Worm (Caenorhabditis elegans): ENCODE measurements around the gene slr-2.

slr-2 gene

ce11 chrV:18129663-18130272, 42.8 kb downstream of the slr-2 start:
- TF ChIP-seq ceh-48 (tag; optimal IDR thresholded peaks at IDR 0.05) = peak; percentile 55

ce11 chrV:18131049-18131448, 44.1 kb downstream of the slr-2 start, which contains the start of gene Y37H2A.12:
Gene Y37H2A.12 (minus strand): TSS chrV:18131129.
- TF ChIP-seq ceh-9 (tag; optimal IDR thresholded peaks at IDR 0.05) = no peak
- TF ChIP-seq fkh-6 (tag; optimal IDR thresholded peaks at IDR 0.05) = no peak
- no peak for TF ChIP-seq pag-3 (tag; optimal IDR thresholded peaks at IDR 0.05; ENCODE audit: borderline replicate concordance)
- no peak for TF ChIP-seq pha-2 (tag; optimal IDR thresholded peaks at IDR 0.05)
- no peak for TF ChIP-seq ztf-16 (tag; optimal IDR thresholded peaks at IDR 0.05)
- TF ChIP-seq pax-1 (tag; optimal IDR thresholded peaks at IDR 0.05) = no peak
- no peak for TF ChIP-seq ets-4 (tag; optimal IDR thresholded peaks at IDR 0.05)
- no peak for TF ChIP-seq K09A11.1 (tag; optimal IDR thresholded peaks at IDR 0.05; ENCODE audit: insufficient read depth)
- TF ChIP-seq madf-2 (tag; optimal IDR thresholded peaks at IDR 0.05) = no peak
- no peak for TF ChIP-seq tbx-2 (tag; optimal IDR thresholded peaks at IDR 0.05)
- no peak for TF ChIP-seq unc-55 (GFP tag; optimal IDR thresholded peaks at IDR 0.05)

ce11 chrV:18133177-18133576, 46.3 kb downstream of the slr-2 start, which contains the start of gene Y37H2A.18:
Gene Y37H2A.18 (minus strand): TSS chrV:18133277.
- TF ChIP-seq pax-1 (tag; optimal IDR thresholded peaks at IDR 0.05) (no peak), sox-4 (tag; optimal IDR thresholded peaks at IDR 0.05) (no peak), ceh-22 (tag; optimal IDR thresholded peaks at IDR 0.05) (no peak), ttx-3 (tag; optimal IDR thresholded peaks at IDR 0.05) (no peak), eyg-1 (tag; optimal IDR thresholded peaks at IDR 0.05) (no peak), hlh-6 (tag; optimal IDR thresholded peaks at IDR 0.05) (no peak), ceh-31 (tag; optimal IDR thresholded peaks at IDR 0.05) (no peak), dve-1 (tag; optimal IDR thresholded peaks at IDR 0.05) (no peak), rnt-1 (tag; optimal IDR thresholded peaks at IDR 0.05) (no peak), elt-4 (tag; optimal IDR thresholded peaks at IDR 0.05) (no peak), pqm-1 (tag; optimal IDR thresholded peaks at IDR 0.05) (no peak), ztf-16 (tag; optimal IDR thresholded peaks at IDR 0.05) (no peak), sox-2 (GFP tag; IDR thresholded peaks at IDR 0.05) (no peak), pag-3 (tag; optimal IDR thresholded peaks at IDR 0.05; ENCODE audit: borderline replicate concordance) (no peak), lim-6 (tag; optimal IDR thresholded peaks at IDR 0.05) (no peak)

ce11 chrV:18134378-18134777, 47.5 kb downstream of the slr-2 start, which contains the start of gene Y37H2A.7:
Gene Y37H2A.7 (minus strand): TSS chrV:18134478.
- TF ChIP-seq ceh-6 (GFP tag; optimal IDR thresholded peaks at IDR 0.05) (no peak), nfya-1 (tag; optimal IDR thresholded peaks at IDR 0.05) (no peak), syd-9 (tag; optimal IDR thresholded peaks at IDR 0.05) (no peak), T23F11.4 (GFP tag; optimal IDR thresholded peaks at IDR 0.05) (no peak), nhr-232 (tag; optimal IDR thresholded peaks at IDR 0.05) (no peak), hlh-6 (tag; optimal IDR thresholded peaks at IDR 0.05) (no peak), ref-2 (tag; optimal IDR thresholded peaks at IDR 0.05) (no peak), elt-4 (tag; optimal IDR thresholded peaks at IDR 0.05) (no peak), unc-86 (tag; optimal IDR thresholded peaks at IDR 0.05) (no peak), lin-11 (tag; optimal IDR thresholded peaks at IDR 0.05) (no peak), hlh-13 (GFP tag; optimal IDR thresholded peaks at IDR 0.05) (no peak), npax-4 (tag; optimal IDR thresholded peaks at IDR 0.05) (no peak), ceh-45 (GFP tag; IDR thresholded peaks at IDR 0.05) (no peak), tbx-7 (tag; optimal IDR thresholded peaks at IDR 0.05) (no peak), unc-55 (GFP tag; optimal IDR thresholded peaks at IDR 0.05) (no peak), ceh-14 (tag; optimal IDR thresholded peaks at IDR 0.05) (no peak), ceh-19 (GFP tag; optimal IDR thresholded peaks at IDR 0.05) (no peak), odd-2 (tag; optimal IDR thresholded peaks at IDR 0.05) (no peak)

Measured in whole organism, late embryonic.